Worm (Caenorhabditis elegans) whole organism, L4 larva: ENCODE data around the gene lars-1.

Experiments used
- F10B5.3 ChIP-seq: sonication (generic microtip); optimal IDR thresholded peaks from 2 replicates; lab custom pipeline; 2016; ENCODE audit warnings: mild to moderate bottlenecking, missing genetic modification characterization, missing compliant biosample characterization
- T20F7.1 ChIP-seq: fragments of 200-800 bp; sonication (Bioruptor generic); optimal IDR thresholded peaks from 2 replicates; lab custom pipeline; 2018; ENCODE audit warnings: mild to moderate bottlenecking, missing genetic modification characterization, missing compliant biosample characterization
- T26A8.4 ChIP-seq: fragments of 200-800 bp; sonication (Bioruptor generic); IDR thresholded peaks from 2 replicates; pipeline ENCODE4 v1.3.6; 2022; ENCODE audit warnings: missing genetic modification characterization, missing compliant biosample characterization
- Y48G9A.11 ChIP-seq: fragments of 200-800 bp; sonication (Bioruptor generic); IDR thresholded peaks from 2 replicates; pipeline ENCODE4 v1.3.6; 2022; ENCODE audit warnings: missing genetic modification reagents, missing genetic modification characterization, missing compliant biosample characterization
- Y75B8A.6 ChIP-seq: fragments of 200-800 bp; sonication (Bioruptor generic); IDR thresholded peaks from 2 replicates; pipeline ENCODE4 v1.3.6; 2022; ENCODE audit warnings: missing genetic modification reagents, missing genetic modification characterization, missing compliant biosample characterization
- attf-4 ChIP-seq: sonication (generic microtip); optimal IDR thresholded peaks from 3 replicates; lab custom pipeline; 2017; ENCODE audit warnings: missing biosample characterization, missing genetic modification characterization
- ceh-44 ChIP-seq: fragments of 200-800 bp; sonication (Bioruptor generic); IDR thresholded peaks from 2 replicates; pipeline ENCODE4 v1.3.6; 2022; ENCODE audit warnings: missing genetic modification reagents, missing genetic modification characterization, missing compliant biosample characterization
- ces-1 ChIP-seq: fragments of 150-350 bp; sonication (generic microtip); optimal IDR thresholded peaks from 4 replicates; lab custom pipeline; 2014; ENCODE audit warnings: missing biosample characterization, missing genetic modification reagents, missing genetic modification characterization
- daf-12 ChIP-seq: fragments of 150-350 bp; optimal IDR thresholded peaks from 2 replicates; lab custom pipeline; 2014; ENCODE audit warnings: missing biosample characterization, missing genetic modification reagents, missing genetic modification characterization
- daf-16 ChIP-seq, 3 experiments: sonication (generic microtip); optimal IDR thresholded peaks; 2 replicates each; lab custom pipeline; 2016 to 2017; ENCODE audit warnings: missing genetic modification characterization in 3 of 3, missing genetic modification reagents in 3 of 3, mild to moderate bottlenecking in 2 of 3, missing compliant biosample characterization in 2 of 3, missing biosample characterization in 1 of 3, moderate library complexity in 1 of 3
- dmd-6 ChIP-seq: fragments of 200-800 bp; sonication (Bioruptor generic); IDR thresholded peaks from 2 replicates; pipeline ENCODE4 v1.3.6; 2022; ENCODE audit warnings: missing genetic modification reagents, missing genetic modification characterization, missing compliant biosample characterization
- dmd-9 ChIP-seq: fragments of 200-800 bp; sonication (Bioruptor generic); IDR thresholded peaks from 2 replicates; pipeline ENCODE4 v1.3.6; 2022; ENCODE audit warnings: missing genetic modification reagents, missing genetic modification characterization, missing compliant biosample characterization
- duxl-1 ChIP-seq: sonication (generic microtip); optimal IDR thresholded peaks from 2 replicates; lab custom pipeline; 2016; ENCODE audit warnings: mild to moderate bottlenecking, missing genetic modification characterization, moderate library complexity, missing compliant biosample characterization; ENCODE audit not compliant: poor library complexity
- gei-8 ChIP-seq: fragments of 200-800 bp; sonication (Bioruptor generic); optimal IDR thresholded peaks from 2 replicates; lab custom pipeline; 2018; ENCODE audit warnings: mild to moderate bottlenecking, missing genetic modification characterization, missing compliant biosample characterization
- hlh-11 ChIP-seq: fragments of 200-800 bp; sonication (Bioruptor generic); optimal IDR thresholded peaks from 2 replicates; lab custom pipeline; 2018; ENCODE audit warnings: mild to moderate bottlenecking, missing genetic modification characterization, missing compliant biosample characterization
- hlh-30 ChIP-seq: sonication (generic microtip); optimal IDR thresholded peaks from 2 replicates; lab custom pipeline; 2017; ENCODE audit warnings: antibody characterized with exemption, mild to moderate bottlenecking, missing genetic modification characterization, missing compliant biosample characterization; ENCODE audit not compliant: insufficient read depth
- hmg-1.1 ChIP-seq: fragments of 200-800 bp; sonication (Bioruptor generic); IDR thresholded peaks from 2 replicates; pipeline ENCODE4 v1.3.6; 2022; ENCODE audit warnings: missing genetic modification reagents, missing genetic modification characterization, missing compliant biosample characterization
- lim-7 ChIP-seq: fragments of 200-800 bp; sonication (Bioruptor generic); IDR thresholded peaks from 2 replicates; pipeline ENCODE4 v1.3.6; 2022; ENCODE audit warnings: missing genetic modification characterization, missing compliant biosample characterization
- lin-1 ChIP-seq: fragments of 200-800 bp; sonication (Bioruptor generic); IDR thresholded peaks from 2 replicates; pipeline ENCODE4 v1.3.6; 2022; ENCODE audit warnings: missing genetic modification reagents, missing genetic modification characterization, missing compliant biosample characterization
- mes-2 ChIP-seq: sonication (generic microtip); optimal IDR thresholded peaks from 2 replicates; lab custom pipeline; 2016; ENCODE audit warnings: missing genotype, mild to moderate bottlenecking, missing genetic modification characterization, missing compliant biosample characterization; ENCODE audit not compliant: poor library complexity, severe bottlenecking
- nhr-11 ChIP-seq: fragments of 150-350 bp; optimal IDR thresholded peaks from 2 replicates; lab custom pipeline; 2014; ENCODE audit warnings: missing biosample characterization, missing genetic modification characterization
- php-3 ChIP-seq: fragments of 200-800 bp; sonication (Bioruptor generic); IDR thresholded peaks from 2 replicates; pipeline ENCODE4 v1.3.6; 2022; ENCODE audit warnings: missing genetic modification reagents, missing genetic modification characterization, missing compliant biosample characterization
- sdz-12 ChIP-seq: fragments of 200-800 bp; sonication (Bioruptor generic); optimal IDR thresholded peaks from 2 replicates; lab custom pipeline; 2018; ENCODE audit warnings: mild to moderate bottlenecking, missing genetic modification characterization, missing compliant biosample characterization
- set-16 ChIP-seq: fragments of 200-800 bp; sonication (Bioruptor generic); IDR thresholded peaks from 2 replicates; pipeline ENCODE4 v1.3.6; 2022; ENCODE audit warnings: missing genetic modification reagents, missing genetic modification characterization, missing compliant biosample characterization
- tra-1 ChIP-seq: fragments of 200-800 bp; sonication (Bioruptor generic); IDR thresholded peaks from 2 replicates; pipeline ENCODE4 v1.3.6; 2022; ENCODE audit warnings: missing genetic modification reagents, missing genetic modification characterization, missing compliant biosample characterization
- unc-39 ChIP-seq: sonication (generic microtip); optimal IDR thresholded peaks from 2 replicates; lab custom pipeline; 2017; ENCODE audit warnings: missing biosample characterization, missing genetic modification characterization
- unc-62 ChIP-seq, 3 experiments: fragments of 150-350 bp in 1 of 3; sonication (generic microtip); optimal IDR thresholded peaks in 2 of 3; peaks in 1 of 3; 1 replicate in 1 of 3; 2 replicates in 2 of 3; lab custom pipeline; 2014 to 2017; ENCODE audit warnings: missing biosample characterization in 3 of 3, missing genetic modification characterization in 3 of 3, missing genetic modification reagents in 3 of 3, missing genotype in 1 of 3
- zfp-2 ChIP-seq: sonication (generic microtip); optimal IDR thresholded peaks from 2 replicates; lab custom pipeline; 2016; ENCODE audit warnings: mild to moderate bottlenecking, missing genetic modification characterization, missing compliant biosample characterization

Gene lars-1

DNA sequence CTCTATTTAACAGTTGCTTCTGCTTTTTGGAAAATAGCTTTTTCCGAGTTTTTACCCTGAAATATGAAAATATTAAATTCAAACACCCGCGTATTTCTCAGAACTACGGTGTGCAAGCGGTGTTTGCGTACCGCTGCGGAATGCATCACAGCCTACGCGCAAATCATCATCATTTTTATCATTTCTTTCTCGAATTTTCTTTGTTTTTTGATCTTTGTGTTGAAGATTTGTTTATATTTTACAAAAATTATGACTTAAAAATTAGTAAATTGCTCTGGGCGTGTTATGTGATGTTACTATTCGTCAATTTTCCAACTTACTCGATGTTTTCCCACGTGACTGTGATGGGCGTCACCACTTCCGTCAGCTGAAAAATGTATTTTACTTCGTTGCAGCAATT is 35.7 kb downstream of the lars-1 start (continued):
- TF ChIP-seq tra-1 (no peak), hlh-11 (tag; lab: Kevin White, UChicago) (peak; percentile 79), nhr-11 (tag; lab: Kevin White, UChicago) (peak; percentile 64), dmd-6 (GFP tag; lab: Robert Waterston, UW) (peak; percentile 49), mes-2 (peak; percentile 83), zfp-2 (tag; lab: Kevin White, UChicago) (no peak), hlh-30 (tag; lab: Kevin White, UChicago) (peak; percentile 85), php-3 (GFP tag; lab: Robert Waterston, UW) (no peak), sdz-12 (GFP tag; lab: Kevin White, UChicago) (no peak), hmg-1.1 (GFP tag; lab: Robert Waterston, UW) (peak; percentile 51; the same call in 1 of the 2 replicates), lim-7 (no peak), T26A8.4 (no peak), Y75B8A.6 (GFP tag; lab: Robert Waterston, UW) (no peak), daf-12 (tag; lab: Kevin White, UChicago) (no peak), T20F7.1 (GFP tag; lab: Kevin White, UChicago) (peak; percentile 53)

DNA sequence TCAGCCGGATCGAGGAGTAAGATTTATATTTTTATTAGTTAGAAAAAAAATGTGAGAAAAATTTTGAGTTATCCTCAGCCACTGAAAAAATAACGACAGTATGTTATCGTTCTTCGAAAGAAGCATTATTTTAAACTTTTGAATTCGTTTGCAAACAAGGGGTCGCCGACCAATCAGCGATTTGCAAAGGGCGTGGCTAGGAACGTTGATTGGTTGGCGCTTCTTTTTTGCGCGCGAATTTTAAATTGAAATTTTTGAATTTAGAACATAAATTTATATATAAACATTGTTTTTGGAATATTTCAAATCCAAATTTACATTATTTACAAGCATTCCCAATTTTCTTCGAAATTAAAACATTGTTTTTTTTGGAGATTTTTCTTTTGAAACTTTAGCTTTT is 43.4 kb downstream of the lars-1 start:
- TF ChIP-seq unc-39 (no peak), ces-1 (GFP tag; lab: Kevin White, UChicago) (no peak), gei-8 (GFP tag; lab: Kevin White, UChicago) (no peak), Y48G9A.11 (GFP tag; lab: Robert Waterston, UW) (no peak)

DNA sequence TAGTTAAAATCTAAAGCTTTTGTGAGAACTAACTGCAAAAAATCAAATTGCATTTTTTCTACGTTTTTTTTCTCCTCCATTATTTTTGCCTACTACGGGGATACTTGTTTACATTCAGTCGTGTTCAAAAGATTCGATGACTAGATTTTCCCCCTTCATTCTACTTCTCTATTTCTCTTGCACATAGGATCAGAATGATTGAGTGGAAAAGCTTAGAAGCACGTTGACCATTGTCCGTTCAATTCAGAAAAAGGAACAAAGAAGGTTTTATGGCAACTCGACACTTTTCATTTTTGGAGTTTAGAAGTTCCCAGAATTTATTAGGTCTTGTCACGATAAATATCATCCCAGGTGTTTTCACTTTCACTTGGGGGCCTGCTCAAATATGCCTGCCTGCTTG is 49.4 kb downstream of the lars-1 start:
- TF ChIP-seq daf-16 (GFP tag; optimal IDR thresholded peaks at IDR 0.05; lab: Kevin White, UChicago) (no peak), daf-16 (tag; optimal IDR thresholded peaks at IDR 0.05; lab: Kevin White, UChicago) (no peak), unc-62 (GFP tag; optimal IDR thresholded peaks at IDR 0.05 in 1 of 2; lab: Kevin White, UChicago) (peak in 1 of 2 experiments; percentile 66), unc-62 (tag; optimal IDR thresholded peaks at IDR 0.05; lab: Kevin White, UChicago) (no peak), daf-12 (tag; lab: Kevin White, UChicago) (no peak), dmd-9 (GFP tag; lab: Robert Waterston, UW) (no peak), ceh-44 (GFP tag; lab: Robert Waterston, UW) (no peak), duxl-1 (tag; lab: Kevin White, UChicago) (no peak), lin-1 (GFP tag; lab: Robert Waterston, UW) (no peak)

DNA sequence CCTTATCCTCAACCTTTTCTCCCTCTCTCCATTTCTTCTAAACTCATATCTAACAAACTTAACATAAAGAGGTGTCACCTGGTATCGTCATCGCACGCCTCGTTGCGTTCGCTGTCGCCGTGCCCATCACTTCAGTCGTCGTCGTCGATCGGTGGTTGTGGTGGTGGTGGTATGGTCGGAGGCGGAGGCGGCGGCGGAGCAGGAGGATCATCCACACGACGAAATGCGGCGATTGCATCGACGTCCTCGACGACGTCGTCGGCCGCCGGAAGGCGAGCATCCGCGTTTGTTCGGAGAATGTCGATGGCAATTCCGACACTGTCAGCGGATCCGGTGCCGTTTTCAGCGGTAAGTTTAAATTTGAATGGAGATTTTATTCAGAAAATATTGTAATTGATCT is 52.5 kb downstream of the lars-1 start:
- TF ChIP-seq attf-4 (tag; lab: Kevin White, UChicago), result no peak
- peak; percentile 93 for TF ChIP-seq set-16 (GFP tag; lab: Robert Waterston, UW)
- TF ChIP-seq, all 104 proteins: peak for 1

DNA sequence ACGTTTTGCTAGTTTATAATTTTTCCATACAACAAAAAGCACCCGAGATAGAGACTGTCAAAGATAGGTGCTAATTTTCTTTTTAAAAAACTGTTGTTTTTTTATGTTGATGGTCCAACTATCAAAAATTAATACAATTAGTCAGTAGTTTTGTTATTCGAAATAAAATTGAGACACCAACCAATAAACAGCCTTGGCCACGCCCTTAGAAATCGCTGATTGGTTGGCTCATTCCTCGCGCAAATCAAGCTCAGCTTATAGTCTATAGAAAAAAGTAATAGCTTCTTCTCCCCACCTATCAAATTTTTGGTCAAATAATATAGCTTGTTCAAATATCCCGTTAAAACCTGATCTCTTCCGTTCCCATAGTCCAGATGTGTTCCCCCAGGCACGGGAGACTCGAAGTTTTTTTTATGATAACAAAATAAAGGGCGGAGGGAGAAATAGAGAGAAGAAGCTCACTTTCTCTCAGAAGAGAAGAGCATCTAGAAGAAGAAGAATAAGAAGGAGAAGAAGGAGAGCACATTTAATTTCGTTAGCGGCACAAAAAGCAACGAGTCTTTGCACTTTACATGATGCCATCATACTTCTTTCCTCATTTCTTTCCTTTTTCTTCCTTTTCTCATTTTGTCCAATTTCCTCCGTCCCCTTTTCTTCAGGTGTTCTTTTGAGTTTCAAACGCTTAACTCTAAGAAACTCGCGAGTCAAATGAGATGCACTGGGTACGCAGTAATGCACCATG is 54.6 kb downstream of the lars-1 start:
- TF ChIP-seq ces-1 (GFP tag; lab: Kevin White, UChicago) (peak; percentile 67), F10B5.3 (tag; lab: Kevin White, UChicago) (no peak)
